Fruit fly (Drosophila melanogaster): ENCODE results near the gene MME1.

The MME1 gene

dm6 chr2L:7026988-7027908, at the start of gene MME1, which contains the start of gene CG31908:
Gene MME1, plus strand, starts transcription at chr2L:7027526.
Gene CG31908, minus strand, starts transcription at chr2L:7027389.
- no peak for TF ChIP-seq insv (optimal IDR thresholded peaks at IDR 0.05)
- TF ChIP-seq Myc (optimal IDR thresholded peaks at IDR 0.05), result no peak
- TF ChIP-seq h (optimal IDR thresholded peaks at IDR 0.05), result no peak
- TF ChIP-seq psq (optimal IDR thresholded peaks at IDR 0.05), result no peak
- TF ChIP-seq Sin3A (optimal IDR thresholded peaks at IDR 0.05), result no peak
- TF ChIP-seq ttk (optimal IDR thresholded peaks at IDR 0.05), result no peak

- TF ChIP-seq h (optimal IDR thresholded peaks at IDR 0.05), result no peak
These were observed 36.2 kb upstream of the MME1 start for dm6 chr2L:6991085-6991484.

dm6 chr2L:6998736-6999135, 28.6 kb upstream of the MME1 start:
- no peak for TF ChIP-seq Myc (optimal IDR thresholded peaks at IDR 0.05)
- no peak for TF ChIP-seq Sin3A (optimal IDR thresholded peaks at IDR 0.05)
- TF ChIP-seq insv (optimal IDR thresholded peaks at IDR 0.05), result no peak
- no peak for TF ChIP-seq psq (optimal IDR thresholded peaks at IDR 0.05)
- no peak for TF ChIP-seq h (optimal IDR thresholded peaks at IDR 0.05)
- TF ChIP-seq ttk (optimal IDR thresholded peaks at IDR 0.05), result no peak

- TF ChIP-seq psq (optimal IDR thresholded peaks at IDR 0.05) (no peak), Sin3A (optimal IDR thresholded peaks at IDR 0.05) (no peak), h (optimal IDR thresholded peaks at IDR 0.05) (no peak), Myc (optimal IDR thresholded peaks at IDR 0.05) (no peak), ttk (optimal IDR thresholded peaks at IDR 0.05) (no peak), insv (optimal IDR thresholded peaks at IDR 0.05) (no peak)
These were observed 23.0 kb upstream of the MME1 start for dm6 chr2L:7004304-7004703.

- TF ChIP-seq Myc (optimal IDR thresholded peaks at IDR 0.05) (no peak), Sin3A (optimal IDR thresholded peaks at IDR 0.05) (no peak), insv (optimal IDR thresholded peaks at IDR 0.05) (no peak), h (optimal IDR thresholded peaks at IDR 0.05) (no peak), ttk (optimal IDR thresholded peaks at IDR 0.05) (no peak), psq (optimal IDR thresholded peaks at IDR 0.05) (no peak)
These were observed 21.8 kb upstream of the MME1 start for dm6 chr2L:7005489-7005888.

- TF ChIP-seq insv (optimal IDR thresholded peaks at IDR 0.05) (no peak), Sin3A (optimal IDR thresholded peaks at IDR 0.05) (no peak), psq (optimal IDR thresholded peaks at IDR 0.05) (no peak), ttk (optimal IDR thresholded peaks at IDR 0.05) (no peak), Myc (optimal IDR thresholded peaks at IDR 0.05) (no peak), h (optimal IDR thresholded peaks at IDR 0.05) (no peak)
These were observed 19.8 kb upstream of the MME1 start for dm6 chr2L:7007564-7007963.

- no peak for TF ChIP-seq Sin3A (optimal IDR thresholded peaks at IDR 0.05)
- TF ChIP-seq Myc (optimal IDR thresholded peaks at IDR 0.05), result no peak
- TF ChIP-seq insv (optimal IDR thresholded peaks at IDR 0.05), result no peak
- no peak for TF ChIP-seq psq (optimal IDR thresholded peaks at IDR 0.05)
- TF ChIP-seq h (optimal IDR thresholded peaks at IDR 0.05), result no peak
- TF ChIP-seq ttk (optimal IDR thresholded peaks at IDR 0.05), result no peak
These were observed 17.4 kb upstream of the MME1 start, which contains the start of gene uif for dm6 chr2L:7009807-7010470. Gene uif, minus strand, starts transcription at chr2L:7010359.

dm6 chr2L:7010513-7010912, 16.8 kb upstream of the MME1 start:
- no peak for TF ChIP-seq ttk (optimal IDR thresholded peaks at IDR 0.05)
- TF ChIP-seq Myc (optimal IDR thresholded peaks at IDR 0.05), result no peak
- TF ChIP-seq h (optimal IDR thresholded peaks at IDR 0.05), result no peak
- no peak for TF ChIP-seq Sin3A (optimal IDR thresholded peaks at IDR 0.05)
- TF ChIP-seq psq (optimal IDR thresholded peaks at IDR 0.05), result no peak
- no peak for TF ChIP-seq insv (optimal IDR thresholded peaks at IDR 0.05)

- TF ChIP-seq h (optimal IDR thresholded peaks at IDR 0.05) (no peak), insv (optimal IDR thresholded peaks at IDR 0.05) (no peak), ttk (optimal IDR thresholded peaks at IDR 0.05) (no peak), Myc (optimal IDR thresholded peaks at IDR 0.05) (no peak), psq (optimal IDR thresholded peaks at IDR 0.05) (no peak), Sin3A (optimal IDR thresholded peaks at IDR 0.05) (no peak)
These were observed 15.4 kb upstream of the MME1 start, which contains the start of gene CG43321 for dm6 chr2L:7011962-7012361. Gene CG43321, plus strand, starts transcription at chr2L:7012262.

dm6 chr2L:7013157-7013556, 14.2 kb upstream of the MME1 start, which contains the start of gene CG43322:
Gene CG43322, plus strand, starts transcription at chr2L:7013396.
- TF ChIP-seq h (optimal IDR thresholded peaks at IDR 0.05) (no peak), psq (optimal IDR thresholded peaks at IDR 0.05) (no peak), insv (optimal IDR thresholded peaks at IDR 0.05) (no peak), Sin3A (optimal IDR thresholded peaks at IDR 0.05) (no peak), Myc (optimal IDR thresholded peaks at IDR 0.05) (no peak), ttk (optimal IDR thresholded peaks at IDR 0.05) (no peak)

dm6 chr2L:7021382-7021781, 5.9 kb upstream of the MME1 start, which contains the start of gene Pcp:
Gene Pcp, plus strand, starts transcription at chr2L:7021682.
- TF ChIP-seq psq (optimal IDR thresholded peaks at IDR 0.05) (no peak), Myc (optimal IDR thresholded peaks at IDR 0.05) (no peak), ttk (optimal IDR thresholded peaks at IDR 0.05) (no peak), insv (optimal IDR thresholded peaks at IDR 0.05) (no peak), Sin3A (optimal IDR thresholded peaks at IDR 0.05) (no peak), h (optimal IDR thresholded peaks at IDR 0.05) (no peak)

dm6 chr2L:7023614-7024259, 3.6 kb upstream of the MME1 start, which contains the start of gene Gart:
Gene Gart, minus strand, starts transcription at chr2L:7023898.
- TF ChIP-seq Myc (optimal IDR thresholded peaks at IDR 0.05) (no peak), h (optimal IDR thresholded peaks at IDR 0.05) (no peak), Sin3A (optimal IDR thresholded peaks at IDR 0.05) (no peak), psq (optimal IDR thresholded peaks at IDR 0.05) (no peak), insv (optimal IDR thresholded peaks at IDR 0.05) (no peak), ttk (optimal IDR thresholded peaks at IDR 0.05) (no peak)
